Worm (Caenorhabditis elegans) whole organism, mixed stage, embryonic: Measurements from ENCODE around the gene ncx-6.

Source experiments
- M03D4.4 ChIP-seq: sonication (generic microtip); optimal IDR thresholded peaks from 2 replicates; lab custom pipeline; 2017; ENCODE audit warnings: mild to moderate bottlenecking, missing genetic modification characterization, missing compliant biosample characterization
- bed-3 ChIP-seq: fragments of 200-800 bp; sonication (Bioruptor generic); optimal IDR thresholded peaks from 3 replicates; lab custom pipeline; 2018; ENCODE audit warnings: mild to moderate bottlenecking, missing genetic modification characterization, moderate library complexity, missing compliant biosample characterization
- ceh-39 ChIP-seq: fragments of 150-350 bp; optimal IDR thresholded peaks from 2 replicates; lab custom pipeline; 2014; ENCODE audit warnings: missing biosample characterization, missing genetic modification characterization
- ceh-83 ChIP-seq: fragments of 200-800 bp; sonication (Bioruptor generic); optimal IDR thresholded peaks from 2 replicates; lab custom pipeline; 2018; ENCODE audit warnings: mild to moderate bottlenecking, missing genetic modification characterization, missing compliant biosample characterization
- cnd-1 ChIP-seq: fragments of 200-800 bp; sonication (Bioruptor generic); optimal IDR thresholded peaks from 2 replicates; lab custom pipeline; 2018; ENCODE audit warnings: mild to moderate bottlenecking, missing genetic modification characterization, missing compliant biosample characterization
- drap-1 ChIP-seq: fragments of 200-800 bp; sonication (Bioruptor generic); optimal IDR thresholded peaks from 3 replicates; lab custom pipeline; 2018; ENCODE audit warnings: mild to moderate bottlenecking, missing genetic modification characterization, missing compliant biosample characterization
- elt-1 ChIP-seq: sonication (generic microtip); optimal IDR thresholded peaks from 2 replicates; lab custom pipeline; 2017; ENCODE audit warnings: missing genetic modification characterization, mild to moderate bottlenecking, missing compliant biosample characterization, antibody characterized with exemption, moderate library complexity, borderline replicate concordance; ENCODE audit not compliant: insufficient read depth
- elt-3 ChIP-seq: fragments of 150-350 bp; optimal IDR thresholded peaks from 2 replicates; lab custom pipeline; 2014; ENCODE audit warnings: missing biosample characterization, missing genetic modification characterization
- flh-1 ChIP-seq: fragments of 200-800 bp; sonication (Bioruptor generic); optimal IDR thresholded peaks from 2 replicates; lab custom pipeline; 2018; ENCODE audit warnings: mild to moderate bottlenecking, missing genetic modification characterization, moderate library complexity, missing compliant biosample characterization
- hlh-1 ChIP-seq: fragments of 150-350 bp; optimal IDR thresholded peaks from 2 replicates; lab custom pipeline; 2014; ENCODE audit warnings: missing biosample characterization, missing genetic modification reagents, missing genetic modification characterization
- lin-32 ChIP-seq: fragments of 200-800 bp; sonication (Bioruptor generic); optimal IDR thresholded peaks from 2 replicates; lab custom pipeline; 2018; ENCODE audit warnings: mild to moderate bottlenecking, missing genetic modification characterization, missing compliant biosample characterization
- mab-5 ChIP-seq: fragments of 150-350 bp; optimal IDR thresholded peaks from 2 replicates; lab custom pipeline; 2014; ENCODE audit warnings: missing biosample characterization, missing genetic modification characterization
- mls-2 ChIP-seq: sonication (generic microtip); optimal IDR thresholded peaks from 2 replicates; lab custom pipeline; 2016; ENCODE audit warnings: mild to moderate bottlenecking, missing genetic modification characterization, moderate library complexity, missing compliant biosample characterization
- nhr-12 ChIP-seq: fragments of 150-350 bp; optimal IDR thresholded peaks from 2 replicates; lab custom pipeline; 2014; ENCODE audit warnings: missing biosample characterization, missing genetic modification characterization
- nhr-2 ChIP-seq: fragments of 150-350 bp; optimal IDR thresholded peaks from 2 replicates; lab custom pipeline; 2014; ENCODE audit warnings: missing biosample characterization, missing genetic modification characterization
- nhr-237 ChIP-seq: fragments of 150-350 bp; optimal IDR thresholded peaks from 2 replicates; lab custom pipeline; 2014; ENCODE audit warnings: missing biosample characterization, missing genetic modification characterization
- nhr-76 ChIP-seq: sonication (generic microtip); optimal IDR thresholded peaks from 2 replicates; lab custom pipeline; 2017; ENCODE audit warnings: missing biosample characterization, missing genetic modification characterization
- pha-4 ChIP-seq: fragments of 150-350 bp; optimal IDR thresholded peaks from 2 replicates; lab custom pipeline; 2018; ENCODE audit warnings: missing biosample characterization, missing genetic modification reagents, missing genetic modification characterization
- sem-2 ChIP-seq: fragments of 200-800 bp; sonication (Bioruptor generic); optimal IDR thresholded peaks from 2 replicates; lab custom pipeline; 2018; ENCODE audit warnings: mild to moderate bottlenecking, missing genetic modification characterization, missing compliant biosample characterization
- tbx-8 ChIP-seq: fragments of 200-800 bp; sonication (Bioruptor generic); optimal IDR thresholded peaks from 2 replicates; lab custom pipeline; 2018; ENCODE audit warnings: mild to moderate bottlenecking, missing genetic modification characterization, moderate library complexity, missing compliant biosample characterization
- unc-120 ChIP-seq: sonication (generic microtip); optimal IDR thresholded peaks from 2 replicates; lab custom pipeline; 2017; ENCODE audit warnings: missing genetic modification characterization, missing compliant biosample characterization; ENCODE audit not compliant: poor library complexity, severe bottlenecking
- unc-39 ChIP-seq: fragments of 150-350 bp; optimal IDR thresholded peaks from 2 replicates; lab custom pipeline; 2014; ENCODE audit warnings: missing biosample characterization, missing genetic modification characterization
- unc-62 ChIP-seq: fragments of 150-350 bp; optimal IDR thresholded peaks from 2 replicates; lab custom pipeline; 2014; ENCODE audit warnings: missing biosample characterization, missing genetic modification reagents, missing genetic modification characterization
- ztf-11 ChIP-seq: fragments of 150-350 bp; optimal IDR thresholded peaks from 2 replicates; lab custom pipeline; 2014; ENCODE audit warnings: missing biosample characterization, missing genetic modification characterization

The ncx-6 gene

ce11 chrIII:9735857-9736256 is 22.1 kb upstream of the ncx-6 start, which contains the start of gene dao-6:
Gene dao-6 (minus strand): TSS chrIII:9736201.
- TF ChIP-seq unc-120 (tag; lab: Kevin White, UChicago) (no peak), bed-3 (GFP tag; lab: Kevin White, UChicago) (no peak), flh-1 (GFP tag; lab: Kevin White, UChicago) (no peak), pha-4 (tag; lab: Kevin White, UChicago) (no peak), ceh-39 (no peak), nhr-237 (tag; lab: Kevin White, UChicago) (no peak), ceh-83 (no peak), sem-2 (GFP tag; lab: Kevin White, UChicago) (no peak), unc-39 (tag; lab: Kevin White, UChicago) (no peak), nhr-2 (tag; lab: Kevin White, UChicago) (no peak)

ce11 chrIII:9734030-9734429 is 20.3 kb upstream of the ncx-6 start:
- TF ChIP-seq unc-62 (GFP tag; lab: Kevin White, UChicago): peak; percentile 15
- no peak for TF ChIP-seq elt-3

ce11 chrIII:9733333-9733732 is 19.6 kb upstream of the ncx-6 start:
- TF ChIP-seq lin-32 (GFP tag; lab: Kevin White, UChicago) (no peak), bed-3 (GFP tag; lab: Kevin White, UChicago) (no peak), drap-1 (GFP tag; lab: Kevin White, UChicago) (no peak), nhr-76 (tag; lab: Kevin White, UChicago) (no peak)

ce11 chrIII:9731313-9731912 is 17.7 kb upstream of the ncx-6 start:
- TF ChIP-seq elt-3 (no peak), hlh-1 (tag; lab: Kevin White, UChicago) (peak; percentile 2), tbx-8 (GFP tag; lab: Kevin White, UChicago) (no peak), unc-62 (GFP tag; lab: Kevin White, UChicago) (peak; percentile 69)

- no peak for TF ChIP-seq elt-1 (tag; lab: Kevin White, UChicago)
Measured at ce11 chrIII:9730407-9730806, 16.7 kb upstream of the ncx-6 start.

ce11 chrIII:9727439-9727838 is 13.7 kb upstream of the ncx-6 start, which contains the start of gene C07A9.12:
Gene C07A9.12 (minus strand): TSS chrIII:9727539.
- TF ChIP-seq pha-4 (tag; lab: Kevin White, UChicago) (no peak), unc-120 (tag; lab: Kevin White, UChicago) (no peak), mab-5 (tag; lab: Kevin White, UChicago) (no peak), ztf-11 (tag; lab: Kevin White, UChicago) (no peak)

ce11 chrIII:9725114-9725513 is 11.4 kb upstream of the ncx-6 start, which contains the start of gene clec-162:
Gene clec-162 (minus strand): TSS chrIII:9725214.
- TF ChIP-seq tbx-8 (GFP tag; lab: Kevin White, UChicago) (no peak), nhr-76 (tag; lab: Kevin White, UChicago) (no peak), M03D4.4 (tag; lab: Kevin White, UChicago) (no peak), nhr-12 (tag; lab: Kevin White, UChicago) (no peak), mls-2 (tag; lab: Kevin White, UChicago) (no peak), cnd-1 (tag; lab: Kevin White, UChicago) (no peak), mab-5 (tag; lab: Kevin White, UChicago) (no peak)

ce11 chrIII:9721991-9722390 is 8.2 kb upstream of the ncx-6 start:
- no peak for TF ChIP-seq nhr-2 (tag; lab: Kevin White, UChicago)
